Worm (Caenorhabditis elegans): ENCODE data around the gene F02C12.3.

ce11 chrX:13376851-13377250, 19.9 kb upstream of the F02C12.3 start, which contains the start of the genes C49F8.14 and gem-1:
- no peak for TF ChIP-seq him-1 (tag; optimal IDR thresholded peaks at IDR 0.05)
- TF ChIP-seq dao-5 (tag; optimal IDR thresholded peaks at IDR 0.05): no peak
